Fruit fly (Drosophila melanogaster): Measurements from ENCODE around the gene pico.

Gene pico

dm6 chrX:19875059-19875458 is 23.2 kb upstream of the pico start:
- TF ChIP-seq CTCF (optimal IDR thresholded peaks at IDR 0.05) (no peak), CG8478 (optimal IDR thresholded peaks at IDR 0.05) (no peak)

- no peak for TF ChIP-seq CTCF (optimal IDR thresholded peaks at IDR 0.05)
- no peak for TF ChIP-seq CG8478 (optimal IDR thresholded peaks at IDR 0.05)
These were observed 15.1 kb upstream of the pico start for dm6 chrX:19867007-19867406.

- TF ChIP-seq CTCF (optimal IDR thresholded peaks at IDR 0.05) (no peak), CG8478 (optimal IDR thresholded peaks at IDR 0.05) (peak; percentile 20)
These were observed 14.5 kb upstream of the pico start, which contains the start of gene Hers for dm6 chrX:19866145-19866972. Gene Hers, plus strand, starts transcription at chrX:19866146.

- TF ChIP-seq CTCF (optimal IDR thresholded peaks at IDR 0.05), result peak; percentile 75 to 79
- TF ChIP-seq CG8478 (optimal IDR thresholded peaks at IDR 0.05), result no peak
These were observed 13.7 kb upstream of the pico start, which contains the start of gene THADA for dm6 chrX:19865389-19866144. Gene THADA, minus strand, starts transcription at chrX:19865524.

dm6 chrX:19859331-19859730 is 7.5 kb upstream of the pico start:
- no peak for TF ChIP-seq CTCF (optimal IDR thresholded peaks at IDR 0.05)
- no peak for TF ChIP-seq CG8478 (optimal IDR thresholded peaks at IDR 0.05)

DNA sequence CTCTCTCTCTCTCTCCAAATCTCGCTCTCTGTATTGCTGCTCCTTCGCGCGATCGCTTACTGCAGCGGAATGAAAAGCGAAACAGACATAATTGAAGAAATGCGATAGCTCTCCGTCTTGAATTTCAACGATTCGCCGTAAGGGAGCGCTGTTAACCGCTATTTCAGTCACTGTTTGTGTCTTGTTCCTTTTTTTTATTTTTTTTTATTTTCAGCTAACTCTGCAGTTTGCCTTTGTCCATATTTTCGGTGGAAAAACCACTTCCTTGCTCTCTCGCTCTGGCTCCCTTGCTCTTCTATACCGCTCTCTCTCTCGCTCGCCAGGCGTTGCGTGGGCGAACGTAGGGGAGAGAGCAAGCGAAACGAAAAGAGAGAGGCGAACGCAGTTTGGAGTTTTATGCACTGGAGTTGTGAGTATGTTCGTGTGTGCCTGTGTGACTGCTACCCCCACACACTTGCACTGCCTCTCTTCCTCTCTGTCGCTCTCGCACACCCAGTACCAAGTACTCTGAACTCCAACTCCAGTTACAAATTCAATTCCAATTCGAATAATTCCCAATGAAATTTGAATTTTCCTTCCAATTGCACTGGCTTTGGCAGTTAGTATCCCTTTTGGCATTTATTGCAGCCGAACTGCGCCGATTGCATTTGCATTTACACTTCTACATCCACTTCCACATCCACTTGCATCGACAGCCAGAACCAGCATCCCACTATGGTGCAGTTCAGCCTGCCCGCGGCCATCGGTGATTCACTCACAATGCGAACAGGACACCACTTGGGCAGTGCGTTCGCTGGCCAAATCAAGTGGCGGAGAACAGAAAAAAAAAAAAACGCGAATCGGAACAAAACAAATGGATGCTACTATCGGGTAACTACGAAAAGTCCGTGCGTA is 517 bp downstream of the pico start:
- TF ChIP-seq CG8478 (optimal IDR thresholded peaks at IDR 0.05) (no peak), CTCF (optimal IDR thresholded peaks at IDR 0.05) (peak; percentile 52 to 60)

- no peak for TF ChIP-seq CTCF (optimal IDR thresholded peaks at IDR 0.05)
- TF ChIP-seq CG8478 (optimal IDR thresholded peaks at IDR 0.05), result no peak
These were observed 1.3 kb downstream of the pico start for dm6 chrX:19850503-19851094.

DNA sequence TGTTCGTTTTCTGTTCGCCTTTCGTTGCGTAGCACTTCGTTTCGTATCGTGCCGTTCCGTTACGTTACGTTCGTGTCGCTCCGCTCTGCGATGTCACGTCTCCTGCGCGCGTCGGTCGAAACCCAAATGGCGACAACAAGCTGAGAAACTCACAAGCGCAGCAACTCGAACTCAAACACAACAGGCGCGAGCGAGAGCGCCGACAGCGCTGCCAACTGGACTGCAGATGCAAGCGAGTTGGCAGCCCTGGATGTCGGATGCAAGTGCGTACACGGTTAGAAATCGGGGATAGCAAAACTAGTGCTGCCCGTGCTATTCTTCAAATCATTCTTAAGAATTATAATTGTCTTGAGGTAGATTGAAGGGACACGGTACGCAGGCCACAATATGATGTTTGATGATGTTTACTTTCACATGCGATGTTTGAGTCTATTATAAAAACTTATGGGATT is 3.5 kb downstream of the pico start:
- TF ChIP-seq CTCF (optimal IDR thresholded peaks at IDR 0.05), result no peak

DNA sequence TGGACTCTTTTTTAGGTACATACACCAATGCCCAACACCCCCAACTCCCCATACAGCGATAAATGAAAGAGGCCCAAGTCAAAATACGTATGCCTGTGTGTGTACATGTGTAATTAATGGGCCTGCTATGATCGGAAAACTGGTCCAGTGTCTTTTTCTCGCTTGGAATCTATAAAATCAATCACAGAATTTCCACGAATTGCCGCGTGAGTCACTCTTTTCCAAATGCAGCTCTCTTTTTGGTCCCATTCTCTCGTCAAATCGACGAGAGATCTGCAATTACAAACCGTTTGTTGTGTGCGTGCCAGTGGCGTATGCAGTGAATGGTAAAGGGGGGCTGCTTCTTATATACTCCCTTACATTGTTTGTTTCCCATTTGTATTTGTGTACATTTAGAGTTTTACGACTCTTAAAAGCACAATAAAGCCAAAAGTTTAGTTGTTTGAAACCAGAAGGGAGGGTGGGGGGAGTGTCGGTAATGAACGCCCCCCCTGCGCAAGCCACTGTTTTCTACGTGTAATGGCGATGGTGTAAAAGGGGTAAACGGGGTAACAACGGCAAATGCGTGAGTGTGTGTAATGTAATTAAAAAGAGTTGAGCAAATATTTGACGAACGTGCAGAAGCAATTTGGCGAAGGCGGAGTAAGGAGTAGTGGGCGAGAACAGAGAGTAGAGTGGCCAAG is 5.0 kb downstream of the pico start:
- no peak for TF ChIP-seq CG8478 (optimal IDR thresholded peaks at IDR 0.05)

DNA sequence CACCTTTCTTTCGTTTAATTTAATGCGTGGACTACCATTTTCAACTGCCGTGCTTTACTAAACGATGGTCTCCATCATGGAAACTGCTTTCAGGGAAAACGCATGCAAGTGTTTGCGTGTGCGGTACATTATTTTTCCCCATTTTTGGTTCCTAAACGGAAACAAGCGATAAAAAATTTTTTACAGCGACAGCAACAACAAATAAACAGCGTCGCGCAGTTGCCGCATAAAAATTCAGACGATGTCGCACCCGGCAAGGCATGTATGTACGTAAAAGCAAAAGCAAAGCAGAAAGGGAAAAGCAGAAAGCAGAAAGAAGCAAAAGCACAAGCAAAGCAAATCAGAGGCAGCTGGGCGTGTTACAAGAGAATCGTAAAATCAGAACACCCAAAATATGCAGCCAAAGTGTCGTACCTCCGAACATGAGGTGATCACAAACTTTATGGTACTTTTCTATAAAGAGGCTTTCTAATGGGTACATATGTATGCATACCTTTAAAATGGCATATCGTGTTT is 6.2 kb downstream of the pico start:
- TF ChIP-seq CTCF (optimal IDR thresholded peaks at IDR 0.05) (no peak), CG8478 (optimal IDR thresholded peaks at IDR 0.05) (no peak)

DNA sequence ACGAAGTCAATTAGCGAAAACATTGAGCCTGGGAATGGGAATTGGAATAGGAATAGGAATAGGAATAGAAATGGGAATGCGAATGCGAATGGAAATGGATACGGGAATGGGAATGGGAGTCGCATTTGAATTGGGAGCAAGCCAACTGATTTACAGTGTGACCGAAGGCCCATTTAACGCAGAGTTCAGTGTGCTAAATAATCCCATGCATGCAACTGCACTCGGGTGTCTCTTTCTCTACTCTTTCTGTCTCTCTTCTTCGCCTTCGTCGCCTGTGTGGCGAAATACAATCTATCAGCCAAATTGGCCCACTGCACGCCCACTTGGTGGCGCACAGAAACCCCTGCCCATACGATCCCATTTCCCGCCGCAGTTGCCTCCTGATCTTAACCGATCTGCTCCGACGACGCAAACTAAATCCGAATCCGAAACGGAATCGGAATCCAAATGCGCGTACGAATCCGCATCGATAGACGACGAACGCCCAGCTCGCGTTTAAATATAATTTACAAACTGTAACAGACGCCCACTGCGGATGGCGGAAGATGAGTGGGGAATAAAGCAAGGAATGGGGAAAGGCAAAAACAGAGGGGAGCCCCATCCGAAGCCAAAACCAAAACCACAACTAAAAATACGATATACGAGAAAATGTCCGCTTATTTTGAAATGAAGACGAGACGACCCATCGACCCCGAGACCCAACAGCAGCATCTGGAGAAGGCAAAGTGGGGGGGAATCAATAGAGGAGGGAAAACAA is 7.7 kb downstream of the pico start:
- TF ChIP-seq CG8478 (optimal IDR thresholded peaks at IDR 0.05), result no peak
- TF ChIP-seq CTCF (optimal IDR thresholded peaks at IDR 0.05), result no peak

DNA sequence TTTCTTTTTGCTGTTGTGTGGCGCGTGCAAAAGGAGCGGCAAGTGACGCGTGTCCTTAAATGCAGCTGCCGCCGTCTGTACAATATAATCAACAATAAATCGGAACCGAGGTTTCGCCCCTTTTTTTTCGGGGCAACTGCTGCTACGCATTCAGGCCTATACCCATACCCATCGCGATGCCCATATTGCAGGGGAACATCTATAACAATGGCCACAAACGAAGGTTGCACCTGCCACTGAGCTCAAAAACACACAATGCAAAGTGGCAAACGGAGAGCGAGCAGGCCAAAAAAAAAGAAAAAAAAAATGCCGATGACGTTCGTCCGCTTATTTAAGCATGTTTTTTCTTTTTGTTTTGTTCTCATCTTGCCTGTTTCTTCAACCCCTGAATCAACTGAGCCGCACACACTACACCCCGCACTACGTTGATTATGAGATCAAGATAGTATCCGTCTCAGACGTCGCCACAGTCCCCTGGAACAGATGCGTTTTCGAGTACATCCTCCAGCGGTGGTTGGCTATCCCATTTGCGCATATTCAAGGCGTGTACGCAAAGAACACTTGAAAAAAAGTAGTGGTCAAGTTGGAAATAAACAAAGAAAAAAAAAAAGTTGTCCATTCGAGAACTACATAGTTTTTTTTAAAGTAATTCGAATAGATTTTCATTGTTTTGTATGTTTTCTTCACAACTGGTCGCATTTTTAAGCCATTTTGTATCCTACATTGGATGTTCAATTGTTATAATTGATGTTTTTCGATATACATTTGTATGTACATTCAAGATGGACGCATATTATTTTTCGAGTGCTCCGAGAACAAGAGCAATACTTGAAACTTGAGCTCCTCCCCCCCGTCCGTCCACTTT is 9.2 kb downstream of the pico start:
- TF ChIP-seq CTCF (optimal IDR thresholded peaks at IDR 0.05), result no peak
- no peak for TF ChIP-seq CG8478 (optimal IDR thresholded peaks at IDR 0.05)

Measured in S2 (cell line).